Worm (Caenorhabditis elegans) whole organism, mixed stage, embryonic: ENCODE results near the gene rfc-1.

Experiments used
- blmp-1 ChIP-seq: fragments of 150-350 bp; optimal IDR thresholded peaks from 2 replicates; lab custom pipeline; 2014; ENCODE audit warnings: missing biosample characterization, missing genetic modification characterization
- flh-1 ChIP-seq: fragments of 200-800 bp; sonication (Bioruptor generic); optimal IDR thresholded peaks from 2 replicates; lab custom pipeline; 2018; ENCODE audit warnings: mild to moderate bottlenecking, missing genetic modification characterization, moderate library complexity, missing compliant biosample characterization
- lsy-2 ChIP-seq: fragments of 150-350 bp; optimal IDR thresholded peaks from 2 replicates; lab custom pipeline; 2014; ENCODE audit warnings: missing biosample characterization, missing genetic modification characterization
- mep-1 ChIP-seq: fragments of 150-350 bp; optimal IDR thresholded peaks from 2 replicates; lab custom pipeline; 2017; ENCODE audit warnings: missing biosample characterization, missing genetic modification reagents, missing genetic modification characterization, inconsistent platforms
- nhr-28 ChIP-seq: fragments of 150-350 bp; optimal IDR thresholded peaks from 2 replicates; lab custom pipeline; 2014; ENCODE audit warnings: missing biosample characterization, missing genetic modification characterization
- sem-2 ChIP-seq: fragments of 200-800 bp; sonication (Bioruptor generic); optimal IDR thresholded peaks from 2 replicates; lab custom pipeline; 2018; ENCODE audit warnings: mild to moderate bottlenecking, missing genetic modification characterization, missing compliant biosample characterization

The rfc-1 gene

DNA sequence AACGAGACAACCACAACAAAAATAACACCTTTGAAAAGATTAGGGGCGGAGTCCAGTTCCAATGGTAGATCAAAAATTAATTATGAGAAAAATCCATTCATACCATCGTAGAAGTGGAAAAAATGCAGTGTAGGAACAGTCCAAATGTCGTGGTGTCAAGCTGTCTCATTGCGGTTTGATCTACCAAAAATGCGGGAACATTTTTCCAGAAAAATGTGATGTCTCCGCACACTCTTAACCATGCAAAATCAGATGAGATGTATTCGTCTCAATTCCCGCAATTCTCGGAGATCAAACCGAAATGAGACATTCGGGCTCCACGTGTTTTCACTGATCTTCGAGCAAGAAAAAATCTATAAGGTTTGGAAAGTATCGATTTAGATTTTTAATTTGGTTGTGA is 51.7 kb downstream of the rfc-1 start:
- TF ChIP-seq flh-1 (GFP tag; lab: Kevin White, UChicago): no peak
- no peak for TF ChIP-seq nhr-28 (tag; lab: Kevin White, UChicago)
- no peak for TF ChIP-seq mep-1 (tag; lab: Kevin White, UChicago)
- TF ChIP-seq sem-2 (GFP tag; lab: Kevin White, UChicago): no peak
- no peak for TF ChIP-seq blmp-1 (tag; lab: Kevin White, UChicago)
- TF ChIP-seq lsy-2 (tag; lab: Kevin White, UChicago): no peak
